Worm (Caenorhabditis elegans) whole organism, L4 larva: ENCODE results near the gene R10E4.7.

Experiments used
- R02D3.7 ChIP-seq: fragments of 150-350 bp; sonication (generic microtip); optimal IDR thresholded peaks from 3 replicates; lab custom pipeline; 2014; ENCODE audit warnings: missing biosample characterization, missing genetic modification characterization
- lsy-2 ChIP-seq, 2 experiments: fragments of 150-350 bp in 1 of 2; sonication (generic microtip) in 1 of 2; optimal IDR thresholded peaks; 2 replicates each; lab custom pipeline; 2014 to 2017; ENCODE audit warnings: missing biosample characterization in 2 of 2, missing genetic modification characterization in 2 of 2
- madf-5 ChIP-seq, 2 experiments: fragments of 200-800 bp; sonication (Bioruptor generic); IDR thresholded peaks; 2 replicates each; pipeline ENCODE4 v1.3.6; 2022; ENCODE audit warnings: missing compliant biosample characterization in 2 of 2, missing genetic modification characterization in 2 of 2
- nhr-111 ChIP-seq: fragments of 200-800 bp; sonication (Bioruptor generic); optimal IDR thresholded peaks from 2 replicates; lab custom pipeline; 2018; ENCODE audit warnings: mild to moderate bottlenecking, missing genetic modification characterization, missing compliant biosample characterization

ce11 chrIII:4281955-4282618, 12.5 kb upstream of the R10E4.7 start:
- TF ChIP-seq R02D3.7 (tag; lab: Kevin White, UChicago) (no peak), lsy-2 (tag; optimal IDR thresholded peaks at IDR 0.05; lab: Kevin White, UChicago) (peak; percentile 93 to 95), nhr-111 (GFP tag; lab: Kevin White, UChicago) (peak; percentile 40), madf-5 (GFP tag; IDR thresholded peaks at IDR 0.05; lab: Robert Waterston, UW) (peak in 1 of 2 experiments; percentile 39; a peak in 1 of 4 replicates)
